Worm (Caenorhabditis elegans) whole organism, L2 larva: ENCODE measurements around the gene K09E4.3.

Experiments
- C34F6.9 ChIP-seq: fragments of 150-350 bp; optimal IDR thresholded peaks from 2 replicates; lab custom pipeline; 2014; ENCODE audit warnings: missing biosample characterization, missing genetic modification characterization
- F13H6.1 ChIP-seq: sonication (generic microtip); optimal IDR thresholded peaks from 2 replicates; lab custom pipeline; 2016; ENCODE audit warnings: missing genetic modification characterization, missing compliant biosample characterization
- R02D3.7 ChIP-seq: fragments of 150-350 bp; optimal IDR thresholded peaks from 2 replicates; lab custom pipeline; 2014; ENCODE audit warnings: missing biosample characterization, missing genetic modification characterization
- Y55F3AM.14 ChIP-seq: fragments of 200-800 bp; sonication (Bioruptor generic); optimal IDR thresholded peaks from 2 replicates; lab custom pipeline; 2018; ENCODE audit warnings: mild to moderate bottlenecking, missing genetic modification characterization, missing compliant biosample characterization
- blmp-1 ChIP-seq: sonication (generic microtip); optimal IDR thresholded peaks from 2 replicates; lab custom pipeline; 2017; ENCODE audit warnings: missing genetic modification characterization, mild to moderate bottlenecking, missing compliant biosample characterization, antibody characterized with exemption, moderate library complexity; ENCODE audit not compliant: insufficient read depth
- ceh-82 ChIP-seq: fragments of 150-350 bp; optimal IDR thresholded peaks from 2 replicates; lab custom pipeline; 2014; ENCODE audit warnings: missing biosample characterization, missing genetic modification characterization
- egl-27 ChIP-seq: sonication (generic microtip); optimal IDR thresholded peaks from 3 replicates; lab custom pipeline; 2017; ENCODE audit warnings: missing biosample characterization, missing genetic modification reagents, missing genetic modification characterization
- elt-1 ChIP-seq: fragments of 150-350 bp; optimal IDR thresholded peaks from 2 replicates; lab custom pipeline; 2014; ENCODE audit warnings: missing biosample characterization, missing genetic modification characterization
- fos-1 ChIP-seq: fragments of 150-350 bp; optimal IDR thresholded peaks from 2 replicates; lab custom pipeline; 2014; ENCODE audit warnings: missing biosample characterization, missing genetic modification characterization
- gmeb-1 ChIP-seq: fragments of 150-350 bp; optimal IDR thresholded peaks from 2 replicates; lab custom pipeline; 2014; ENCODE audit warnings: missing biosample characterization, missing genetic modification characterization
- lin-11 ChIP-seq: fragments of 150-350 bp; sonication (generic microtip); optimal IDR thresholded peaks from 2 replicates; lab custom pipeline; 2014; ENCODE audit warnings: missing biosample characterization, missing genetic modification characterization, inconsistent platforms, mixed read lengths
- lin-13 ChIP-seq: fragments of 150-350 bp; optimal IDR thresholded peaks from 2 replicates; lab custom pipeline; 2014; ENCODE audit warnings: missing biosample characterization, missing genetic modification reagents, missing genetic modification characterization
- lin-39 ChIP-seq: fragments of 150-350 bp; optimal IDR thresholded peaks from 2 replicates; lab custom pipeline; 2014; ENCODE audit warnings: missing biosample characterization, missing genetic modification reagents, missing genetic modification characterization
- lsy-2 ChIP-seq, 2 experiments: fragments of 150-350 bp in 1 of 2; sonication (generic microtip) in 1 of 2; optimal IDR thresholded peaks; 2 replicates each; lab custom pipeline; 2014 to 2017; ENCODE audit warnings: missing biosample characterization in 2 of 2, missing genetic modification characterization in 2 of 2
- mab-5 ChIP-seq: fragments of 150-350 bp; optimal IDR thresholded peaks from 2 replicates; lab custom pipeline; 2014; ENCODE audit warnings: missing biosample characterization, missing genetic modification characterization
- mbf-1 ChIP-seq: sonication (generic microtip); optimal IDR thresholded peaks from 2 replicates; lab custom pipeline; 2017; ENCODE audit warnings: missing biosample characterization, missing genetic modification characterization
- mdl-1 ChIP-seq, 2 experiments: fragments of 150-350 bp in 1 of 2; sonication (generic microtip) in 1 of 2; optimal IDR thresholded peaks; 2 replicates each; lab custom pipeline; 2017; ENCODE audit warnings: missing biosample characterization in 2 of 2, missing genetic modification characterization in 2 of 2
- nhr-10 ChIP-seq: sonication (generic microtip); optimal IDR thresholded peaks from 2 replicates; lab custom pipeline; 2017; ENCODE audit warnings: missing biosample characterization, missing genetic modification characterization
- nhr-11 ChIP-seq: fragments of 150-350 bp; optimal IDR thresholded peaks from 2 replicates; lab custom pipeline; 2014; ENCODE audit warnings: missing biosample characterization, missing genetic modification characterization
- nhr-129 ChIP-seq: fragments of 150-350 bp; optimal IDR thresholded peaks from 2 replicates; lab custom pipeline; 2014; ENCODE audit warnings: missing biosample characterization, missing genetic modification characterization
- nhr-21 ChIP-seq: fragments of 150-350 bp; optimal IDR thresholded peaks from 2 replicates; lab custom pipeline; 2014; ENCODE audit warnings: missing biosample characterization, missing genetic modification characterization
- nhr-23 ChIP-seq: fragments of 150-350 bp; optimal IDR thresholded peaks from 2 replicates; lab custom pipeline; 2014; ENCODE audit warnings: missing biosample characterization, missing genetic modification reagents, missing genetic modification characterization
- nhr-25 ChIP-seq: fragments of 150-350 bp; sonication (generic microtip); optimal IDR thresholded peaks from 3 replicates; lab custom pipeline; 2014; ENCODE audit warnings: missing biosample characterization, missing genetic modification characterization
- nhr-6 ChIP-seq: fragments of 150-350 bp; optimal IDR thresholded peaks from 2 replicates; lab custom pipeline; 2014; ENCODE audit warnings: missing biosample characterization, missing genetic modification characterization
- nhr-77 ChIP-seq: fragments of 150-350 bp; optimal IDR thresholded peaks from 2 replicates; lab custom pipeline; 2014; ENCODE audit warnings: missing biosample characterization, missing genetic modification characterization
- peb-1 ChIP-seq: fragments of 150-350 bp; optimal IDR thresholded peaks from 2 replicates; lab custom pipeline; 2014; ENCODE audit warnings: missing biosample characterization, missing genetic modification characterization
- sem-4 ChIP-seq: fragments of 150-350 bp; optimal IDR thresholded peaks from 2 replicates; lab custom pipeline; 2014; ENCODE audit warnings: missing biosample characterization, missing genetic modification reagents, missing genetic modification characterization
- skn-1 ChIP-seq: sonication (generic microtip); optimal IDR thresholded peaks from 2 replicates; lab custom pipeline; 2017; ENCODE audit warnings: missing biosample characterization, missing genetic modification characterization
- sma-9 ChIP-seq, 2 experiments: fragments of 150-350 bp in 1 of 2; sonication (generic microtip) in 1 of 2; optimal IDR thresholded peaks; 2 replicates each; lab custom pipeline; 2014 to 2016; ENCODE audit warnings: missing genetic modification characterization in 2 of 2, mild to moderate bottlenecking in 1 of 2, missing biosample characterization in 1 of 2, missing compliant biosample characterization in 1 of 2, missing genetic modification reagents in 1 of 2, moderate library complexity in 1 of 2
- snpc-4 ChIP-seq: fragments of 150-350 bp; optimal IDR thresholded peaks from 2 replicates; lab custom pipeline; 2014; ENCODE audit warnings: missing biosample characterization, missing genetic modification characterization
- unc-55 ChIP-seq: fragments of 150-350 bp; sonication (generic microtip); optimal IDR thresholded peaks from 3 replicates; lab custom pipeline; 2014; ENCODE audit warnings: missing biosample characterization, missing genetic modification reagents, missing genetic modification characterization
- unc-62 ChIP-seq: fragments of 150-350 bp; optimal IDR thresholded peaks from 2 replicates; lab custom pipeline; 2014; ENCODE audit warnings: missing biosample characterization, missing genetic modification reagents, missing genetic modification characterization
- ztf-11 ChIP-seq: sonication (generic microtip); optimal IDR thresholded peaks from 2 replicates; lab custom pipeline; 2017; ENCODE audit warnings: missing biosample characterization, missing genetic modification characterization

The K09E4.3 gene

ce11 chrII:14095875-14096274, 30.9 kb downstream of the K09E4.3 start:
- TF ChIP-seq skn-1 (tag; lab: Kevin White, UChicago) (no peak), nhr-129 (tag; lab: Kevin White, UChicago) (no peak), egl-27 (tag; lab: Kevin White, UChicago) (no peak), mdl-1 (tag; optimal IDR thresholded peaks at IDR 0.05; lab: Kevin White, UChicago) (no peak), gmeb-1 (tag; lab: Kevin White, UChicago) (no peak), unc-62 (GFP tag; lab: Kevin White, UChicago) (no peak), R02D3.7 (tag; lab: Kevin White, UChicago) (no peak), snpc-4 (no peak), blmp-1 (tag; lab: Kevin White, UChicago) (no peak), fos-1 (tag; lab: Kevin White, UChicago) (no peak), ceh-82 (tag; lab: Kevin White, UChicago) (no peak), lin-11 (no peak), unc-55 (GFP tag; lab: Kevin White, UChicago) (no peak), lsy-2 (tag; optimal IDR thresholded peaks at IDR 0.05; lab: Kevin White, UChicago) (no peak), C34F6.9 (tag; lab: Kevin White, UChicago) (no peak)

ce11 chrII:14094590-14094989, 32.2 kb downstream of the K09E4.3 start, which contains the start of gene col-87:
TSS of gene col-87 (minus strand) at chrII:14094690.
- TF ChIP-seq Y55F3AM.14, result no peak
- TF ChIP-seq gmeb-1 (tag; lab: Kevin White, UChicago), result no peak
- TF ChIP-seq unc-62 (GFP tag; lab: Kevin White, UChicago), result no peak
- TF ChIP-seq peb-1, result no peak
- TF ChIP-seq C34F6.9 (tag; lab: Kevin White, UChicago), result no peak
- TF ChIP-seq nhr-10 (tag; lab: Kevin White, UChicago), result no peak
- no peak for TF ChIP-seq blmp-1 (tag; lab: Kevin White, UChicago)
- TF ChIP-seq sma-9 (GFP tag; optimal IDR thresholded peaks at IDR 0.05; lab: Kevin White, UChicago), result no peak
- TF ChIP-seq sma-9 (tag; optimal IDR thresholded peaks at IDR 0.05; lab: Kevin White, UChicago), result no peak
- no peak for TF ChIP-seq nhr-77

- TF ChIP-seq elt-1 (tag; lab: Kevin White, UChicago) (no peak), snpc-4 (no peak), fos-1 (tag; lab: Kevin White, UChicago) (no peak), ztf-11 (tag; lab: Kevin White, UChicago) (no peak)
These were observed 35.6 kb downstream of the K09E4.3 start for ce11 chrII:14091182-14091581.

- TF ChIP-seq lin-39 (no peak), mbf-1 (no peak), egl-27 (tag; lab: Kevin White, UChicago) (no peak), nhr-21 (tag; lab: Kevin White, UChicago) (no peak), lsy-2 (tag; optimal IDR thresholded peaks at IDR 0.05; lab: Kevin White, UChicago) (no peak), snpc-4 (no peak), mab-5 (no peak), R02D3.7 (tag; lab: Kevin White, UChicago) (no peak), nhr-11 (tag; lab: Kevin White, UChicago) (no peak), skn-1 (tag; lab: Kevin White, UChicago) (no peak), lin-13 (GFP tag; lab: Kevin White, UChicago) (no peak), nhr-77 (no peak), nhr-10 (tag; lab: Kevin White, UChicago) (no peak), peb-1 (no peak), gmeb-1 (tag; lab: Kevin White, UChicago) (no peak), nhr-129 (tag; lab: Kevin White, UChicago) (no peak), F13H6.1 (tag; lab: Kevin White, UChicago) (no peak)
These were observed 36.9 kb downstream of the K09E4.3 start for ce11 chrII:14089796-14090372.

- no peak for TF ChIP-seq mbf-1
- no peak for TF ChIP-seq mdl-1 (tag; optimal IDR thresholded peaks at IDR 0.05; lab: Kevin White, UChicago)
- TF ChIP-seq sem-4, result no peak
- no peak for TF ChIP-seq nhr-6 (tag; lab: Kevin White, UChicago)
- no peak for TF ChIP-seq nhr-10 (tag; lab: Kevin White, UChicago)
- TF ChIP-seq nhr-23 (tag; lab: Kevin White, UChicago), result no peak
- no peak for TF ChIP-seq nhr-25 (tag; lab: Kevin White, UChicago)
- TF ChIP-seq, all 48 proteins: peak for 0
These were observed 39.8 kb downstream of the K09E4.3 start for ce11 chrII:14086931-14087330.
